Worm (Caenorhabditis elegans) whole organism, L4 larva: ENCODE results near the gene such-1.

ENCODE experiments used
- F10B5.3 ChIP-seq: sonication (generic microtip); optimal IDR thresholded peaks from 2 replicates; lab custom pipeline; 2016; ENCODE audit warnings: mild to moderate bottlenecking, missing genetic modification characterization, missing compliant biosample characterization
- T20F7.1 ChIP-seq: fragments of 200-800 bp; sonication (Bioruptor generic); optimal IDR thresholded peaks from 2 replicates; lab custom pipeline; 2018; ENCODE audit warnings: mild to moderate bottlenecking, missing genetic modification characterization, missing compliant biosample characterization
- Y48G9A.11 ChIP-seq: fragments of 200-800 bp; sonication (Bioruptor generic); IDR thresholded peaks from 2 replicates; pipeline ENCODE4 v1.3.6; 2022; ENCODE audit warnings: missing genetic modification reagents, missing genetic modification characterization, missing compliant biosample characterization
- Y5F2A.4 ChIP-seq: fragments of 200-800 bp; sonication (Bioruptor generic); optimal IDR thresholded peaks from 2 replicates; lab custom pipeline; 2018; ENCODE audit warnings: mild to moderate bottlenecking, missing genetic modification characterization, missing compliant biosample characterization
- Y75B8A.6 ChIP-seq: fragments of 200-800 bp; sonication (Bioruptor generic); IDR thresholded peaks from 2 replicates; pipeline ENCODE4 v1.3.6; 2022; ENCODE audit warnings: missing genetic modification reagents, missing genetic modification characterization, missing compliant biosample characterization
- ZK546.5 ChIP-seq, 2 experiments: sonication (generic microtip); optimal IDR thresholded peaks; 2 replicates each; lab custom pipeline; 2017; ENCODE audit warnings: missing biosample characterization in 2 of 2, missing genetic modification characterization in 2 of 2
- aha-1 ChIP-seq: fragments of 150-350 bp; peaks from one replicate; lab custom pipeline; 2014; ENCODE audit warnings: missing biosample characterization, missing genetic modification characterization
- ceh-82 ChIP-seq: sonication (generic microtip); optimal IDR thresholded peaks from 2 replicates; lab custom pipeline; 2017; ENCODE audit warnings: missing biosample characterization, missing genetic modification characterization
- cey-2 ChIP-seq: sonication (generic microtip); optimal IDR thresholded peaks from 3 replicates; lab custom pipeline; 2017; ENCODE audit warnings: missing genetic modification characterization, mild to moderate bottlenecking, missing compliant biosample characterization, antibody characterized with exemption, borderline replicate concordance; ENCODE audit not compliant: insufficient read depth
- daf-12 ChIP-seq: fragments of 150-350 bp; optimal IDR thresholded peaks from 2 replicates; lab custom pipeline; 2014; ENCODE audit warnings: missing biosample characterization, missing genetic modification reagents, missing genetic modification characterization
- dmd-6 ChIP-seq: fragments of 200-800 bp; sonication (Bioruptor generic); IDR thresholded peaks from 2 replicates; pipeline ENCODE4 v1.3.6; 2022; ENCODE audit warnings: missing genetic modification reagents, missing genetic modification characterization, missing compliant biosample characterization
- dpl-1 ChIP-seq: fragments of 150-350 bp; optimal IDR thresholded peaks from 2 replicates; lab custom pipeline; 2014; ENCODE audit warnings: missing biosample characterization, missing genetic modification reagents, missing genetic modification characterization
- dve-1 ChIP-seq: sonication (generic microtip); optimal IDR thresholded peaks from 2 replicates; lab custom pipeline; 2017; ENCODE audit warnings: antibody characterized with exemption, mild to moderate bottlenecking, missing genetic modification characterization, missing compliant biosample characterization; ENCODE audit not compliant: insufficient read depth
- egl-43 ChIP-seq: fragments of 200-800 bp; sonication (Bioruptor generic); IDR thresholded peaks from 2 replicates; pipeline ENCODE4 v1.3.6; 2022; ENCODE audit warnings: missing genetic modification reagents, missing genetic modification characterization, missing compliant biosample characterization
- lin-29 ChIP-seq: fragments of 200-800 bp; sonication (Bioruptor generic); IDR thresholded peaks from 2 replicates; pipeline ENCODE4 v1.3.6; 2022; ENCODE audit warnings: missing genetic modification reagents, missing genetic modification characterization, missing compliant biosample characterization
- lin-38 ChIP-seq: fragments of 200-800 bp; sonication (Bioruptor generic); IDR thresholded peaks from 2 replicates; pipeline ENCODE4 v1.3.6; 2022; ENCODE audit warnings: missing genetic modification reagents, missing genetic modification characterization, missing compliant biosample characterization
- mdl-1 ChIP-seq, 2 experiments: fragments of 150-350 bp in 1 of 2; sonication (generic microtip) in 1 of 2; optimal IDR thresholded peaks; 2 replicates each; lab custom pipeline; 2014 to 2017; ENCODE audit warnings: missing biosample characterization in 2 of 2, missing genetic modification characterization in 2 of 2
- mep-1 ChIP-seq: fragments of 150-350 bp; sonication (generic microtip); optimal IDR thresholded peaks from 3 replicates; lab custom pipeline; 2014; ENCODE audit warnings: missing biosample characterization, missing genetic modification characterization
- mxl-2 ChIP-seq: fragments of 200-800 bp; sonication (Bioruptor generic); conservative IDR thresholded peaks from 2 replicates; pipeline ENCODE4 v1.3.6; 2022; ENCODE audit warnings: missing genetic modification reagents, missing genetic modification characterization, missing compliant biosample characterization
- mxl-3 ChIP-seq: fragments of 200-800 bp; sonication (Bioruptor generic); optimal IDR thresholded peaks from 2 replicates; lab custom pipeline; 2018; ENCODE audit warnings: mild to moderate bottlenecking, missing genetic modification characterization, missing compliant biosample characterization
- nhr-10 ChIP-seq: fragments of 150-350 bp; optimal IDR thresholded peaks from 2 replicates; lab custom pipeline; 2014; ENCODE audit warnings: missing biosample characterization, missing genetic modification characterization
- nhr-102 ChIP-seq: sonication (generic microtip); optimal IDR thresholded peaks from 2 replicates; lab custom pipeline; 2016; ENCODE audit warnings: mild to moderate bottlenecking, missing genetic modification characterization, moderate library complexity, missing compliant biosample characterization
- nhr-11 ChIP-seq: fragments of 150-350 bp; optimal IDR thresholded peaks from 2 replicates; lab custom pipeline; 2014; ENCODE audit warnings: missing biosample characterization, missing genetic modification characterization
- nhr-76 ChIP-seq: fragments of 150-350 bp; optimal IDR thresholded peaks from 2 replicates; lab custom pipeline; 2014; ENCODE audit warnings: missing biosample characterization, missing genetic modification characterization
- pha-4 ChIP-seq, 2 experiments: fragments of 150-350 bp in 1 of 2; fragments of 200-800 bp in 1 of 2; sonication (Bioruptor generic) in 1 of 2; IDR thresholded peaks in 1 of 2; optimal IDR thresholded peaks in 1 of 2; 2 replicates each; pipeline versions ENCODE4 v1.3.6 to Lab custom; 2014 to 2022; ENCODE audit warnings: missing genetic modification characterization in 2 of 2, missing genetic modification reagents in 2 of 2, missing biosample characterization in 1 of 2, missing compliant biosample characterization in 1 of 2
- php-3 ChIP-seq: fragments of 200-800 bp; sonication (Bioruptor generic); IDR thresholded peaks from 2 replicates; pipeline ENCODE4 v1.3.6; 2022; ENCODE audit warnings: missing genetic modification reagents, missing genetic modification characterization, missing compliant biosample characterization
- set-16 ChIP-seq: fragments of 200-800 bp; sonication (Bioruptor generic); IDR thresholded peaks from 2 replicates; pipeline ENCODE4 v1.3.6; 2022; ENCODE audit warnings: missing genetic modification reagents, missing genetic modification characterization, missing compliant biosample characterization
- spr-1 ChIP-seq: sonication (generic microtip); optimal IDR thresholded peaks from 2 replicates; lab custom pipeline; 2016; ENCODE audit warnings: mild to moderate bottlenecking, missing genetic modification characterization, missing compliant biosample characterization
- tra-1 ChIP-seq: fragments of 200-800 bp; sonication (Bioruptor generic); IDR thresholded peaks from 2 replicates; pipeline ENCODE4 v1.3.6; 2022; ENCODE audit warnings: missing genetic modification reagents, missing genetic modification characterization, missing compliant biosample characterization
- unc-62 ChIP-seq, 3 experiments: fragments of 150-350 bp in 1 of 3; sonication (generic microtip); optimal IDR thresholded peaks in 2 of 3; peaks in 1 of 3; 1 replicate in 1 of 3; 2 replicates in 2 of 3; lab custom pipeline; 2014 to 2017; ENCODE audit warnings: missing biosample characterization in 3 of 3, missing genetic modification characterization in 3 of 3, missing genetic modification reagents in 3 of 3, missing genotype in 1 of 3
- vab-7 ChIP-seq: fragments of 200-800 bp; sonication (Bioruptor generic); IDR thresholded peaks from 2 replicates; pipeline ENCODE4 v1.3.6; 2022; ENCODE audit warnings: missing genetic modification reagents, missing genetic modification characterization, missing compliant biosample characterization
- zag-1 ChIP-seq: fragments of 150-350 bp; optimal IDR thresholded peaks from 2 replicates; lab custom pipeline; 2014; ENCODE audit warnings: missing biosample characterization, missing genetic modification characterization

such-1 gene

ce11 chrIII:11478468-11479363 is 44.8 kb downstream of the such-1 start (continued):
- TF ChIP-seq tra-1 (no peak), zag-1 (tag; lab: Kevin White, UChicago) (no peak), F10B5.3 (tag; lab: Kevin White, UChicago) (no peak), lin-38 (GFP tag; lab: Robert Waterston, UW) (no peak), ZK546.5 (tag; optimal IDR thresholded peaks at IDR 0.05; lab: Kevin White, UChicago) (no peak), dpl-1 (GFP tag; lab: Kevin White, UChicago) (no peak), mep-1 (tag; lab: Kevin White, UChicago) (no peak), nhr-76 (no peak), php-3 (GFP tag; lab: Robert Waterston, UW) (no peak), Y75B8A.6 (no peak), cey-2 (tag; lab: Kevin White, UChicago) (no peak), dmd-6 (GFP tag; lab: Robert Waterston, UW) (no peak), nhr-102 (tag; lab: Kevin White, UChicago) (no peak), Y5F2A.4 (GFP tag; lab: Kevin White, UChicago) (no peak), Y48G9A.11 (GFP tag; lab: Robert Waterston, UW) (no peak), mxl-3 (GFP tag; lab: Kevin White, UChicago) (peak; percentile 46), nhr-10 (tag; lab: Kevin White, UChicago) (no peak), dve-1 (no peak), ceh-82 (tag; lab: Kevin White, UChicago) (no peak), lin-29 (GFP tag; lab: Robert Waterston, UW) (no peak), egl-43 (0 out of 2 replicates have a peak, but pooled peaks have one; percentile 4), nhr-11 (tag; lab: Kevin White, UChicago) (no peak), unc-62 (GFP tag; optimal IDR thresholded peaks at IDR 0.05 in 1 of 2; lab: Kevin White, UChicago) (peak in 1 of 2 experiments; percentile 26), unc-62 (tag; optimal IDR thresholded peaks at IDR 0.05; lab: Kevin White, UChicago) (no peak), daf-12 (tag; lab: Kevin White, UChicago) (no peak)

ce11 chrIII:11477307-11477706 is 46.3 kb downstream of the such-1 start:
- TF ChIP-seq set-16 (GFP tag; lab: Robert Waterston, UW): peak; percentile 90
- TF ChIP-seq lin-38 (GFP tag; lab: Robert Waterston, UW): peak; percentile 49
- no peak for TF ChIP-seq vab-7 (GFP tag; lab: Robert Waterston, UW)

- peak; percentile 85 for TF ChIP-seq set-16 (GFP tag; lab: Robert Waterston, UW)
- peak; percentile 33; the same call in 1 of the 2 replicates for TF ChIP-seq pha-4 (GFP tag; IDR thresholded peaks at IDR 0.05; lab: Robert Waterston, UW)
- no peak for TF ChIP-seq pha-4 (tag; optimal IDR thresholded peaks at IDR 0.05; lab: Kevin White, UChicago)
- no peak for TF ChIP-seq spr-1 (tag; lab: Kevin White, UChicago)
- no peak for TF ChIP-seq T20F7.1 (GFP tag; lab: Kevin White, UChicago)
- peak; percentile 87 for TF ChIP-seq aha-1 (tag; lab: Kevin White, UChicago)
- no peak for TF ChIP-seq tra-1
- no peak for TF ChIP-seq mxl-2 (GFP tag; lab: Robert Waterston, UW)
Observed at ce11 chrIII:11474674-11475306, 48.8 kb downstream of the such-1 start.

- TF ChIP-seq mdl-1 (tag; optimal IDR thresholded peaks at IDR 0.05; lab: Kevin White, UChicago) (no peak), lin-29 (GFP tag; lab: Robert Waterston, UW) (no peak)
Observed at ce11 chrIII:11472861-11473260, 50.7 kb downstream of the such-1 start.
